Fruit fly (Drosophila melanogaster): ENCODE measurements around the gene CG45105.
A peak's percentile ranks its signal among the peaks of the same experiment; 100 is the strongest.

Gene CG45105

DNA sequence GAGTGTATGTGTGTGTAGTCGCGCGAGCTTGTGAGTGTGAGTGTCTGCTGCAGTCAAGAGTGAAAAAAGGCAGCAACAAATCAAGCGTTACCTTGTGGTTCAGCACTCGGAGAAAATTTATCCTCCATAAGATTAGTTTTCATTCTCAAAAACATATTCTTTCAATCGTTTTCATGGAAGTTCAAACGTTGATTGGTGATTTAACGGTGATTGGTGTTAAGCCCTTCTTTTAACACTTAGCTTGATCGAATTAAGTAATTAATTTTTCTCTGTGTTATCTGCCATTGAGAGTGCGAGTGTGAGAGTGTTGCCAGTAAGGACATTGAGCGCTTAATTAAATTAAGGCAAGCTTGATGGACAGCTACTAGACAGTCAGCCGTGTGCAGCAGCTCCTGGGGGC is 18.2 kb downstream of the CG45105 start (continued):
- peak; percentile 71 for TF ChIP-seq Eip75B (GFP tag; optimal IDR thresholded peaks at IDR 0.05)
- TF ChIP-seq CG6854 (GFP tag; optimal IDR thresholded peaks at IDR 0.05): no peak
- peak; percentile 43 for TF ChIP-seq CG4318 (GFP tag; optimal IDR thresholded peaks at IDR 0.05)
- TF ChIP-seq lz (GFP tag; optimal IDR thresholded peaks at IDR 0.05): peak; percentile 70
- TF ChIP-seq Eip78C (GFP tag): peak; percentile 90
- no peak for TF ChIP-seq CG8119 (GFP tag; IDR thresholded peaks at IDR 0.05)
- TF ChIP-seq fkh (GFP tag; optimal IDR thresholded peaks at IDR 0.05): no peak
- TF ChIP-seq CG32006 (GFP tag; optimal IDR thresholded peaks at IDR 0.05): peak; percentile 69
- peak; percentile 58 for TF ChIP-seq CG15336 (GFP tag; IDR thresholded peaks at IDR 0.05)
- TF ChIP-seq cyc (GFP tag; optimal IDR thresholded peaks at IDR 0.05): peak; percentile 69
- TF ChIP-seq OdsH (GFP tag; optimal IDR thresholded peaks at IDR 0.05): peak; percentile 73
- peak; percentile 70 for TF ChIP-seq dsx (GFP tag; optimal IDR thresholded peaks at IDR 0.05; ENCODE audit: poor library complexity, severe bottlenecking)
- peak; percentile 75 for TF ChIP-seq Ets96B (tag; optimal IDR thresholded peaks at IDR 0.05)
- TF ChIP-seq CG3032 (tag; optimal IDR thresholded peaks at IDR 0.05): peak; percentile 70
- TF ChIP-seq salr (GFP tag; optimal IDR thresholded peaks at IDR 0.05): peak; percentile 41 to 59
- TF ChIP-seq Met (GFP tag; optimal IDR thresholded peaks at IDR 0.05): peak; percentile 68
- TF ChIP-seq CG6276 (GFP tag; optimal IDR thresholded peaks at IDR 0.05): peak; percentile 33
- peak; percentile 75 for TF ChIP-seq CG3919 (GFP tag; optimal IDR thresholded peaks at IDR 0.05)
- TF ChIP-seq Smox (GFP tag; optimal IDR thresholded peaks at IDR 0.05): peak; percentile 43
- TF ChIP-seq Gug (GFP tag; IDR thresholded peaks at IDR 0.05): peak; percentile 44; the same call in 1 of the 2 replicates
- no peak for TF ChIP-seq fd85E (GFP tag; optimal IDR thresholded peaks at IDR 0.05)
- TF ChIP-seq CG1621 (tag; optimal IDR thresholded peaks at IDR 0.05): peak; percentile 68
- peak; percentile 48 for TF ChIP-seq vri (GFP tag; optimal IDR thresholded peaks at IDR 0.05)
- peak; percentile 66 for TF ChIP-seq Hr39 (GFP tag; optimal IDR thresholded peaks at IDR 0.05)
- TF ChIP-seq Hr4 (GFP tag; optimal IDR thresholded peaks at IDR 0.05): peak; percentile 61
- TF ChIP-seq Sox14 (GFP tag; optimal IDR thresholded peaks at IDR 0.05): peak; percentile 62
- TF ChIP-seq net (GFP tag; optimal IDR thresholded peaks at IDR 0.05): peak; percentile 58
- TF ChIP-seq svp (GFP tag): peak; percentile 75
- TF ChIP-seq CG10669 (GFP tag; optimal IDR thresholded peaks at IDR 0.05): peak; percentile 72
- peak; percentile 71 for TF ChIP-seq CG6163 (GFP tag; IDR thresholded peaks at IDR 0.05)
- TF ChIP-seq Sox15 (GFP tag; optimal IDR thresholded peaks at IDR 0.05): peak; percentile 36
- TF ChIP-seq Ets21C (GFP tag; optimal IDR thresholded peaks at IDR 0.05): peak; percentile 42
- TF ChIP-seq dac (GFP tag; optimal IDR thresholded peaks at IDR 0.05): peak; percentile 4
- peak; percentile 63 for TF ChIP-seq spab (GFP tag; optimal IDR thresholded peaks at IDR 0.05)
- no peak for TF ChIP-seq Hr38 (GFP tag; optimal IDR thresholded peaks at IDR 0.05)
- peak; percentile 50 for TF ChIP-seq CG11762 (GFP tag; optimal IDR thresholded peaks at IDR 0.05; ENCODE audit: insufficient read depth)
- TF ChIP-seq eg (GFP tag; IDR thresholded peaks at IDR 0.05): peak; percentile 56; the same call in 2 of the 3 replicates
- peak; percentile 56 for TF ChIP-seq CG7368 (GFP tag; optimal IDR thresholded peaks at IDR 0.05)
- peak; percentile 31 for TF ChIP-seq CG34406 (GFP tag; optimal IDR thresholded peaks at IDR 0.05)
- no peak for TF ChIP-seq Blimp-1 (GFP tag; optimal IDR thresholded peaks at IDR 0.05)
- TF ChIP-seq CG10631 (GFP tag; optimal IDR thresholded peaks at IDR 0.05): peak; percentile 71

DNA sequence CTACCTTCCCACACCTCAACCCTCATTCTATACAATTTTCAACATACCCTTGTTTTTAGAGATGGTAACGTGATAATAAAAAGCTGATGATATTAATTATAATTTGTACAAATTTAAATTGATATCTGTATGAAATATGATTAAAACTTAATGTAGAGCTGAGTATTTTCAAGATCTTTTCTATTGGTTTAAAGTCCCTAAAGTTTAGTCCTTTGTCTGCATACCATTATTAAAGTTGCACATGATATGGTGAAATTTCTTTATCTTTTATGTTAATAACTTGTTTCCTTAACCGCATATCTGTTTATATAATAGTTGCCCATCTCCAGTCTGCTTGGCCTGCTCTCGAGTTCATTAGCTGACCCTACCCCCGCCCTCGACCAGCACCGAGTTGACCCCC is 19.5 kb downstream of the CG45105 start:
- TF ChIP-seq CG11294 (GFP tag; IDR thresholded peaks at IDR 0.05): no peak
- peak; percentile 11 for TF ChIP-seq Hr4 (GFP tag; optimal IDR thresholded peaks at IDR 0.05)
- TF ChIP-seq esn (GFP tag; optimal IDR thresholded peaks at IDR 0.05): peak; percentile 22
- no peak for TF ChIP-seq ss (GFP tag; optimal IDR thresholded peaks at IDR 0.05)
- no peak for TF ChIP-seq CG7368 (GFP tag; optimal IDR thresholded peaks at IDR 0.05)
- no peak for TF ChIP-seq cyc (GFP tag; optimal IDR thresholded peaks at IDR 0.05)
- TF ChIP-seq Sox102F (GFP tag; optimal IDR thresholded peaks at IDR 0.05): no peak
- TF ChIP-seq CG8632 (GFP tag; optimal IDR thresholded peaks at IDR 0.05): no peak
- no peak for TF ChIP-seq CG1621 (tag; optimal IDR thresholded peaks at IDR 0.05)
- no peak for TF ChIP-seq CG3919 (GFP tag; optimal IDR thresholded peaks at IDR 0.05)
- TF ChIP-seq CG8319 (GFP tag; optimal IDR thresholded peaks at IDR 0.05): no peak
- TF ChIP-seq svp (GFP tag): peak; percentile 72
- TF ChIP-seq Sox14 (GFP tag; optimal IDR thresholded peaks at IDR 0.05): no peak
- peak; percentile 4 for TF ChIP-seq Eip75B (GFP tag; optimal IDR thresholded peaks at IDR 0.05)
- peak; percentile 22 for TF ChIP-seq OdsH (GFP tag; optimal IDR thresholded peaks at IDR 0.05)
- no peak for TF ChIP-seq CG16779 (tag; optimal IDR thresholded peaks at IDR 0.05)
- no peak for TF ChIP-seq CG11762 (GFP tag; optimal IDR thresholded peaks at IDR 0.05; ENCODE audit: insufficient read depth)
- TF ChIP-seq achi (GFP tag; optimal IDR thresholded peaks at IDR 0.05): no peak
- no peak for TF ChIP-seq Eip93F (GFP tag; optimal IDR thresholded peaks at IDR 0.05)
- no peak for TF ChIP-seq CG9139 (GFP tag; optimal IDR thresholded peaks at IDR 0.05)
- TF ChIP-seq CG3032 (tag; optimal IDR thresholded peaks at IDR 0.05): no peak
- no peak for TF ChIP-seq Lpt (GFP tag; optimal IDR thresholded peaks at IDR 0.05)

Measured in whole organism, prepupa.